Worm (Caenorhabditis elegans): ENCODE data around the gene W08A12.3.

ce11 chrV:3724772-3725171, 42.1 kb downstream of the W08A12.3 start, which contains the start of gene str-30:
- TF ChIP-seq mes-2 (tag; optimal IDR thresholded peaks at IDR 0.05; ENCODE audit: poor library complexity, severe bottlenecking) (no peak), ces-1 (GFP tag; optimal IDR thresholded peaks at IDR 0.05) (no peak), nhr-237 (tag; optimal IDR thresholded peaks at IDR 0.05) (no peak), unc-39 (tag; optimal IDR thresholded peaks at IDR 0.05) (no peak)
